Worm (Caenorhabditis elegans) whole organism, young adult: Measurements from ENCODE around the gene lrr-1.

Experiments
- Y79H2A.3 ChIP-seq: fragments of 200-800 bp; sonication (Bioruptor generic); conservative IDR thresholded peaks from 2 replicates; pipeline ENCODE4 v1.3.6; 2022; ENCODE audit warnings: missing genetic modification reagents, missing genetic modification characterization, missing compliant biosample characterization
- ama-1 ChIP-seq, 3 experiments: fragments of 150-350 bp in 1 of 3; sonication (generic microtip) in 2 of 3; optimal IDR thresholded peaks; 2 replicates each; lab custom pipeline; 2014 to 2018; ENCODE audit warnings: missing biosample characterization in 2 of 3, missing genetic modification characterization in 2 of 3, missing genetic modification reagents in 2 of 3
- chd-7 ChIP-seq: sonication (generic microtip); optimal IDR thresholded peaks from 2 replicates; lab custom pipeline; 2016; ENCODE audit warnings: mild to moderate bottlenecking, missing genetic modification characterization, moderate library complexity, missing compliant biosample characterization
- ets-4 ChIP-seq: fragments of 200-800 bp; sonication (Bioruptor generic); optimal IDR thresholded peaks from 2 replicates; lab custom pipeline; 2018; ENCODE audit warnings: mild to moderate bottlenecking, missing genetic modification characterization, missing compliant biosample characterization
- let-526 ChIP-seq: fragments of 200-800 bp; sonication (Bioruptor generic); IDR thresholded peaks from 2 replicates; pipeline ENCODE4 v1.3.6; 2022; ENCODE audit warnings: missing genetic modification reagents, missing genetic modification characterization, missing compliant biosample characterization
- mel-28 ChIP-seq: sonication (generic microtip); optimal IDR thresholded peaks from 2 replicates; lab custom pipeline; 2016; ENCODE audit warnings: borderline replicate concordance, mild to moderate bottlenecking, missing genetic modification characterization, missing compliant biosample characterization
- nfya-2 ChIP-seq: fragments of 200-800 bp; sonication (Bioruptor generic); IDR thresholded peaks from 2 replicates; pipeline ENCODE4 v1.3.6; 2022; ENCODE audit warnings: missing genetic modification reagents, missing genetic modification characterization, missing compliant biosample characterization
- rec-8 ChIP-seq, 2 experiments: sonication (generic microtip); optimal IDR thresholded peaks; 2 replicates each; lab custom pipeline; 2016; ENCODE audit warnings: mild to moderate bottlenecking in 2 of 2, missing genetic modification characterization in 2 of 2, missing genetic modification reagents in 2 of 2, missing genotype in 2 of 2, missing biosample characterization in 1 of 2, missing compliant biosample characterization in 1 of 2, moderate library complexity in 1 of 2

- TF ChIP-seq Y79H2A.3 (GFP tag; lab: Robert Waterston, UW): no peak
- TF ChIP-seq chd-7 (tag; lab: Kevin White, UChicago): no peak
- no peak for TF ChIP-seq mel-28 (tag; lab: Kevin White, UChicago)
- TF ChIP-seq ama-1 (optimal IDR thresholded peaks at IDR 0.05; lab: Kevin White, UChicago): no peak
- TF ChIP-seq ama-1 (GFP tag; optimal IDR thresholded peaks at IDR 0.05; lab: Kevin White, UChicago): no peak
- no peak for TF ChIP-seq let-526 (GFP tag; lab: Robert Waterston, UW)
- no peak for TF ChIP-seq ets-4 (GFP tag; lab: Kevin White, UChicago)
- no peak for TF ChIP-seq nfya-2
- no peak for TF ChIP-seq rec-8 (tag; optimal IDR thresholded peaks at IDR 0.05; lab: Kevin White, UChicago)
These were observed 3.7 kb upstream of the lrr-1 start, which contains the start of gene golg-2 for ce11 chrII:5039912-5040311.
